Fruit fly (Drosophila melanogaster): Measurements from ENCODE around the gene dpr17.

DNA sequence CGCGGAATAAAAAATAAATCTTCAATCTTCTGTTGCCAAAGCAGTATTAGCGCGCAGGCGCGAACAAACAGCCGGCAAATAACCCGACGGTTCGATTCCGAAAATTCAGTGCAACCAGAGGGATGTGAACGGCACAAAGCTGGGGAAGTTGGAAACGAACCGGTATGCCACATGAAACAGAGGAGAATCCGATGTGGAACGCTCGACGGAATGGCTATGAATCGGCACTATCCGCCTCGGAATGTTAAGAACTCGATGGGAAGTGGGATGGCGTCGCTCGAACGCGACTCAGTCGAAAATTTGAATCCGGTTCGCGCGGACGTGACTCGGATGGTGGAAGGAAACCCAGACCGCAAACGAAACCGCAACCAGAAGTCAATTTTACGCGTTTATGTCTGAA lies at the start of gene dpr17:
- TF ChIP-seq psq (optimal IDR thresholded peaks at IDR 0.05) (no peak), CG8478 (optimal IDR thresholded peaks at IDR 0.05) (no peak), EcR (GFP tag; optimal IDR thresholded peaks at IDR 0.05) (no peak), pan (optimal IDR thresholded peaks at IDR 0.05) (no peak), Dll (optimal IDR thresholded peaks at IDR 0.05) (no peak), usp (GFP tag; optimal IDR thresholded peaks at IDR 0.05) (no peak)

Measured in whole organism.